Fruit fly (Drosophila melanogaster) whole organism, embryonic: ENCODE data around the gene polo.

Source experiments
- Ada2b ChIP-seq: fragments of 200-800 bp; sonication (Bioruptor generic); IDR thresholded peaks from 2 replicates; pipeline ENCODE4 v1.3.6; 2022; ENCODE audit warnings: missing biosample characterization, missing genetic modification characterization
- B-H1 ChIP-seq: fragments of 200-800 bp; sonication (Bioruptor generic); IDR thresholded peaks from 3 replicates; pipeline ENCODE4 v1.3.6; 2022; ENCODE audit warnings: missing biosample characterization, missing genetic modification characterization
- CG10147 ChIP-seq: fragments of 200-800 bp; sonication (Bioruptor generic); optimal IDR thresholded peaks from 2 replicates; lab custom pipeline; 2019; ENCODE audit warnings: missing biosample characterization, mild to moderate bottlenecking, missing genetic modification characterization, moderate library complexity
- CG10431 ChIP-seq: fragments of 200-800 bp; sonication (Bioruptor generic); optimal IDR thresholded peaks from 3 replicates; lab custom pipeline; 2018; ENCODE audit warnings: missing biosample characterization, mild to moderate bottlenecking, missing genetic modification characterization
- CG10543 ChIP-seq: fragments of 200-800 bp; sonication (Bioruptor generic); optimal IDR thresholded peaks from 3 replicates; lab custom pipeline; 2017; ENCODE audit warnings: missing biosample characterization, mild to moderate bottlenecking, missing genetic modification characterization, moderate library complexity
- CG11723 ChIP-seq: fragments of 200-800 bp; sonication (Bioruptor generic); optimal IDR thresholded peaks from 2 replicates; lab custom pipeline; 2017; ENCODE audit warnings: missing biosample characterization, mild to moderate bottlenecking, missing genetic modification characterization
- CG1233 ChIP-seq: fragments of 200-800 bp; sonication (Bioruptor generic); optimal IDR thresholded peaks from 4 replicates; lab custom pipeline; 2018; ENCODE audit warnings: missing biosample characterization, mild to moderate bottlenecking, missing genetic modification characterization
- CG18262 ChIP-seq: fragments of 200-800 bp; optimal IDR thresholded peaks from 3 replicates; lab custom pipeline; 2019; ENCODE audit warnings: missing biosample characterization, mild to moderate bottlenecking, missing genetic modification characterization, moderate library complexity
- CG18619 ChIP-seq: fragments of 200-800 bp; sonication (Bioruptor generic); optimal IDR thresholded peaks from 3 replicates; lab custom pipeline; 2017; ENCODE audit warnings: missing biosample characterization, mild to moderate bottlenecking, missing genetic modification characterization
- CG2116 ChIP-seq: fragments of 200-800 bp; sonication (Bioruptor generic); optimal IDR thresholded peaks from 3 replicates; lab custom pipeline; 2018; ENCODE audit warnings: missing biosample characterization, mild to moderate bottlenecking, missing genetic modification characterization
- CG3281 ChIP-seq: fragments of 200-800 bp; sonication (Bioruptor generic); optimal IDR thresholded peaks from 3 replicates; lab custom pipeline; 2017; ENCODE audit warnings: missing biosample characterization, mild to moderate bottlenecking, missing genetic modification characterization
- CG42726 ChIP-seq: fragments of 200-800 bp; sonication (Bioruptor generic); IDR thresholded peaks from 2 replicates; pipeline ENCODE4 v1.3.6; 2022; ENCODE audit warnings: missing biosample characterization, missing genetic modification characterization; ENCODE audit not compliant: partially characterized antibody
- CG8359 ChIP-seq: fragments of 200-800 bp; sonication (Bioruptor generic); optimal IDR thresholded peaks from 2 replicates; lab custom pipeline; 2017; ENCODE audit warnings: missing biosample characterization, mild to moderate bottlenecking, missing genetic modification characterization, borderline replicate concordance
- CG9437 ChIP-seq: fragments of 200-800 bp; sonication (Bioruptor generic); optimal IDR thresholded peaks from 2 replicates; lab custom pipeline; 2018; ENCODE audit warnings: missing biosample characterization, mild to moderate bottlenecking, missing genetic modification characterization
- CG9797 ChIP-seq: fragments of 200-800 bp; sonication (Bioruptor generic); optimal IDR thresholded peaks from 3 replicates; lab custom pipeline; 2018; ENCODE audit warnings: missing biosample characterization, mild to moderate bottlenecking, missing genetic modification characterization
- Dbx ChIP-seq: fragments of 200-800 bp; sonication (Bioruptor generic); IDR thresholded peaks from 3 replicates; pipeline ENCODE4 v1.3.6; 2022; ENCODE audit warnings: missing biosample characterization, missing genetic modification characterization
- Dfd ChIP-seq, 2 experiments: fragments of >200 bp; optimal IDR thresholded peaks; 2 replicates each; lab custom pipeline; 2017; ENCODE audit warnings: missing biosample characterization in 2 of 2, missing genetic modification characterization in 2 of 2
- Doc2 ChIP-seq: fragments of 200-800 bp; sonication (Bioruptor generic); IDR thresholded peaks from 2 replicates; pipeline ENCODE4 v1.3.6; 2022; ENCODE audit warnings: missing biosample characterization, missing genetic modification characterization
- ERR ChIP-seq: fragments of 200-800 bp; sonication (Bioruptor generic); optimal IDR thresholded peaks from 2 replicates; lab custom pipeline; 2016; ENCODE audit warnings: missing biosample characterization, missing genetic modification characterization
- Hmx ChIP-seq: fragments of 200-800 bp; sonication (Bioruptor generic); optimal IDR thresholded peaks from 2 replicates; lab custom pipeline; 2016; ENCODE audit warnings: missing biosample characterization, missing genetic modification characterization
- MTF-1 ChIP-seq: fragments of 200-800 bp; sonication (Bioruptor generic); optimal IDR thresholded peaks from 2 replicates; lab custom pipeline; 2018; ENCODE audit warnings: missing biosample characterization, mild to moderate bottlenecking, missing genetic modification characterization, borderline replicate concordance
- NFAT ChIP-seq: fragments of 200-800 bp; sonication (Bioruptor generic); IDR thresholded peaks from 2 replicates; pipeline ENCODE4 v1.3.6; 2022; ENCODE audit warnings: missing biosample characterization, missing genetic modification characterization
- Taf1 ChIP-seq: fragments of 200-800 bp; sonication (Bioruptor generic); IDR thresholded peaks from 2 replicates; pipeline ENCODE4 v1.3.6; 2022; ENCODE audit warnings: missing biosample characterization, missing genetic modification characterization
- abd-A ChIP-seq: fragments of 200-800 bp; sonication (Bioruptor generic); optimal IDR thresholded peaks from 3 replicates; lab custom pipeline; 2019; ENCODE audit warnings: missing biosample characterization, mild to moderate bottlenecking, missing genetic modification characterization, moderate library complexity
- ap ChIP-seq: fragments of 200-800 bp; sonication (Bioruptor generic); IDR thresholded peaks from 2 replicates; pipeline ENCODE4 v1.3.6; 2022; ENCODE audit warnings: missing biosample characterization, missing genetic modification characterization
- ato ChIP-seq: fragments of 200-800 bp; sonication (Bioruptor generic); IDR thresholded peaks from 2 replicates; pipeline ENCODE4 v1.3.6; 2022; ENCODE audit warnings: missing biosample characterization, missing genetic modification characterization; ENCODE audit not compliant: partially characterized antibody
- cato ChIP-seq: fragments of 200-800 bp; sonication (Bioruptor generic); optimal IDR thresholded peaks from 2 replicates; lab custom pipeline; 2016; ENCODE audit warnings: missing biosample characterization, missing genetic modification characterization, borderline replicate concordance
- chinmo ChIP-seq: fragments of 200-800 bp; sonication (Bioruptor generic); IDR thresholded peaks from 4 replicates; pipeline ENCODE4 v1.3.6; 2022; ENCODE audit warnings: missing biosample characterization, missing genetic modification characterization; ENCODE audit not compliant: partially characterized antibody
- disco-r ChIP-seq: fragments of 200-800 bp; sonication (Bioruptor generic); optimal IDR thresholded peaks from 2 replicates; lab custom pipeline; 2016; ENCODE audit warnings: missing biosample characterization, missing genetic modification characterization
- dm ChIP-seq: fragments of 200-800 bp; sonication (Bioruptor generic); optimal IDR thresholded peaks from 3 replicates; lab custom pipeline; 2016; ENCODE audit warnings: missing biosample characterization, missing genetic modification characterization
- gce ChIP-seq: fragments of 200-800 bp; sonication (Bioruptor generic); IDR thresholded peaks from 3 replicates; pipeline ENCODE4 v1.3.6; 2022; ENCODE audit warnings: missing biosample characterization, missing genetic modification characterization
- gcm2 ChIP-seq: fragments of 200-800 bp; sonication (Bioruptor generic); optimal IDR thresholded peaks from 2 replicates; lab custom pipeline; 2016; ENCODE audit warnings: missing biosample characterization, missing genetic modification characterization
- grau ChIP-seq: fragments of 200-800 bp; optimal IDR thresholded peaks from 3 replicates; lab custom pipeline; 2019; ENCODE audit warnings: missing biosample characterization, mild to moderate bottlenecking, missing genetic modification characterization, moderate library complexity
- gsb ChIP-seq: fragments of 200-800 bp; sonication (Bioruptor generic); IDR thresholded peaks from 2 replicates; pipeline ENCODE4 v1.3.6; 2022; ENCODE audit warnings: missing biosample characterization, missing genetic modification characterization
- jing ChIP-seq: fragments of 200-800 bp; sonication (Bioruptor generic); optimal IDR thresholded peaks from 2 replicates; lab custom pipeline; 2018; ENCODE audit warnings: missing biosample characterization, mild to moderate bottlenecking, missing genetic modification characterization
- kay ChIP-seq: fragments of 200-800 bp; sonication (Bioruptor generic); optimal IDR thresholded peaks from 2 replicates; lab custom pipeline; 2016; ENCODE audit warnings: missing biosample characterization, missing genetic modification characterization
- ken ChIP-seq: fragments of 200-800 bp; sonication (Bioruptor generic); IDR thresholded peaks from 3 replicates; pipeline ENCODE4 v1.3.6; 2022; ENCODE audit warnings: missing biosample characterization, missing genetic modification characterization
- lbe ChIP-seq: fragments of 200-800 bp; sonication (Bioruptor generic); optimal IDR thresholded peaks from 2 replicates; lab custom pipeline; 2016; ENCODE audit warnings: missing biosample characterization, mild to moderate bottlenecking, missing genetic modification characterization
- lola ChIP-seq, 3 experiments: fragments of >200 bp in 2 of 3; fragments of 200-800 bp in 1 of 3; sonication (Bioruptor generic) in 1 of 3; optimal IDR thresholded peaks; 2 replicates each; lab custom pipeline; 2017 to 2019; ENCODE audit warnings: missing biosample characterization in 3 of 3, missing genetic modification characterization in 3 of 3, mild to moderate bottlenecking in 1 of 3, moderate library complexity in 1 of 3
- phol ChIP-seq: fragments of 200-800 bp; sonication (Bioruptor generic); optimal IDR thresholded peaks from 3 replicates; lab custom pipeline; 2018; ENCODE audit warnings: missing biosample characterization, mild to moderate bottlenecking, missing genetic modification characterization, moderate library complexity
- pzg ChIP-seq: fragments of 200-800 bp; sonication (Bioruptor generic); optimal IDR thresholded peaks from 3 replicates; lab custom pipeline; 2018; ENCODE audit warnings: missing biosample characterization, mild to moderate bottlenecking, missing genetic modification characterization, moderate library complexity
- run ChIP-seq: fragments of 200-800 bp; sonication (Bioruptor generic); optimal IDR thresholded peaks from 3 replicates; lab custom pipeline; 2018; ENCODE audit warnings: missing biosample characterization, mild to moderate bottlenecking, missing genetic modification characterization
- sug ChIP-seq: fragments of 200-800 bp; optimal IDR thresholded peaks from 2 replicates; lab custom pipeline; 2019; ENCODE audit warnings: missing biosample characterization, mild to moderate bottlenecking, missing genetic modification characterization, moderate library complexity
- tin ChIP-seq: fragments of 200-800 bp; sonication (Bioruptor generic); optimal IDR thresholded peaks from 3 replicates; lab custom pipeline; 2016; ENCODE audit warnings: missing biosample characterization, missing genetic modification characterization
- ttk ChIP-seq: fragments of 200-800 bp; sonication (Bioruptor generic); IDR thresholded peaks from 2 replicates; pipeline ENCODE4 v2.1.2; 2022; ENCODE audit warnings: missing biosample characterization, missing genetic modification characterization
- vvl ChIP-seq: fragments of 200-800 bp; sonication (Bioruptor generic); IDR thresholded peaks from 2 replicates; pipeline ENCODE4 v1.3.6; 2022; ENCODE audit warnings: missing biosample characterization, missing genetic modification characterization
- wdn ChIP-seq: fragments of 200-800 bp; sonication (Bioruptor generic); IDR thresholded peaks from 2 replicates; pipeline ENCODE4 v1.3.6; 2022; ENCODE audit warnings: missing biosample characterization, missing genetic modification characterization
- zfh1 ChIP-seq: fragments of 200-800 bp; sonication (Bioruptor generic); IDR thresholded peaks from 3 replicates; pipeline ENCODE4 v1.3.6; 2022; ENCODE audit warnings: missing biosample characterization, missing genetic modification characterization

polo gene

DNA sequence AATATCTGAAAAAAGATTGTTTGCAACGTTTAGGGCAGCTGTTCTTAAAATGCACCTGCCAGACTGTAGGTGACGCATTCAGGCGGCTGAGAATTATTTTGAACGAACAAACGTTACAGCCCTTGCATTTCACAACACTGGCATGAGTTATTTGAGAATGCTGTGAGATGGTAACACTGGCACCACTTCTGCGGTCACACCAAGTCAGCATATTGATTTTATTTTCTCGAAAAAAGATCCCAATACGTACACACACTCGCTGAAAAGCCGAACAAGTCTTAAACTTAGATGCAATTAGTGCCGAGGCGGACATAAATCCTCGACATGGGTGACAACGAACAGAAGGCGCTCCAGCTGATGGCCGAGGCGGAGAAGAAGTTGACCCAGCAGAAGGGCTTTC is 4.0 kb downstream of the polo start, which contains the start of gene alphaSnap (continued):
- TF ChIP-seq grau (tag; lab: Kevin White, UChicago): peak; percentile 42
- peak; percentile 61 for TF ChIP-seq phol
- no peak for TF ChIP-seq MTF-1
- TF ChIP-seq ERR (GFP tag; lab: Kevin White, UChicago): peak; percentile 30
- TF ChIP-seq sug (tag; lab: Kevin White, UChicago): peak; percentile 39
- no peak for TF ChIP-seq CG3281
- peak; percentile 33; the same call in 1 of the 3 replicates for TF ChIP-seq Dbx (GFP tag; lab: Robert Waterston, UW)
- TF ChIP-seq, all 482 proteins: peak for 150

DNA sequence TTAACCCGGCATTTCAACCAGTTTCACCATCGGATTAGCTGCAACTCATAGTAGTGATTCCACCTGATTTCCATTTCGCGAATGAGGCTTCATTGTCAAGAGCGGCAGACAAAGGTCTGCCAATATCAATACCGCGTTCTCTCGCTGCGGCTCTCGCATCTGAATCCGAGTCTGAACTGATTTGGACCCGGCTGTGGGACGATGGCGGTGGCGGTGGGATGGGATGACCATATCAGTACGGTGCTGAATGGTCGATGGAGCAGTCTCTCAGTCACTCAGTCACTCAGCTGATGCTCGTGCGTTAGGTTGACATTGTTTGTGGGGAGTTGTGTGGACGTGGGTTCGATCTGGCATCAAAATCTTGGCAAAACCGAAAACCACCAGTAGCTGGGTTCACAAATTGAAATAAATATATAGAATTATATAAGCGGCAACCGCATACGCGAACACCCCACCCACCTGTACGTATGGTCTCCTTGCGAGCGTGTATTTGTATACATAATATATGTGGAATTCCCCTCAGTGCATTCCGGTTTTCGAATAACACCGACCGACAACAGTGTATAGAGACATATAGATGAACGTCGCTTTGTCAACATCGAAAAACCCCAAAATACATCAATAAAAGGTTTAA is 7.6 kb downstream of the polo start, which contains the start of gene Spn77Ba:
Spn77Ba (plus strand) TSS at position 235 of the 634 bp plus-strand sequence.
- TF ChIP-seq Hmx (GFP tag; lab: Kevin White, UChicago) (no peak), dm (GFP tag; lab: Kevin White, UChicago) (no peak), pzg (no peak), B-H1 (GFP tag; lab: Robert Waterston, UW) (no peak), CG10431 (no peak), Ada2b (GFP tag; lab: Robert Waterston, UW) (no peak), zfh1 (no peak), tin (no peak), lbe (GFP tag; lab: Kevin White, UChicago) (no peak), CG42726 (GFP tag; lab: Robert Waterston, UW) (no peak), vvl (GFP tag; lab: Robert Waterston, UW) (peak; percentile 27; the same call in 1 of the 2 replicates), CG1233 (GFP tag; lab: Kevin White, UChicago) (no peak), wdn (GFP tag; lab: Robert Waterston, UW) (no peak), ap (GFP tag; lab: Robert Waterston, UW) (no peak), chinmo (GFP tag; lab: Robert Waterston, UW) (0 out of 4 replicates have a peak, but pooled peaks have one; percentile 50), lola (GFP tag; optimal IDR thresholded peaks at IDR 0.05; lab: Kevin White, UChicago) (no peak), ken (GFP tag; lab: Robert Waterston, UW) (no peak), NFAT (0 out of 2 replicates have a peak, but pooled peaks have one; percentile 13), Taf1 (no peak), CG18619 (GFP tag; lab: Kevin White, UChicago) (no peak), cato (GFP tag; lab: Kevin White, UChicago) (no peak), run (no peak), jing (GFP tag; lab: Kevin White, UChicago) (no peak), gcm2 (GFP tag; lab: Kevin White, UChicago) (no peak), CG2116 (no peak), grau (tag; lab: Kevin White, UChicago) (no peak), abd-A (tag; lab: Kevin White, UChicago) (no peak), CG18262 (tag; lab: Kevin White, UChicago) (no peak), CG9437 (GFP tag; lab: Kevin White, UChicago) (no peak), CG10543 (GFP tag; lab: Kevin White, UChicago) (peak; percentile 6), gce (GFP tag; lab: Robert Waterston, UW) (no peak; the same call in 2 of the 3 replicates), CG9797 (no peak), CG10147 (GFP tag; lab: Kevin White, UChicago) (no peak), CG11723 (no peak), gsb (GFP tag; lab: Robert Waterston, UW) (0 out of 2 replicates have a peak, but pooled peaks have one; percentile 18), kay (no peak), Doc2 (GFP tag; lab: Robert Waterston, UW) (no peak), Dfd (GFP tag; optimal IDR thresholded peaks at IDR 0.05; lab: Kevin White, UChicago) (no peak), CG8359 (GFP tag; lab: Kevin White, UChicago) (no peak), MTF-1 (no peak), disco-r (GFP tag; lab: Kevin White, UChicago) (no peak), ttk (GFP tag; lab: Robert Waterston, UW) (no peak), ato (GFP tag; lab: Robert Waterston, UW) (no peak)
